Fruit fly (Drosophila melanogaster): ENCODE results near the gene CG3198.

Gene CG3198

DNA sequence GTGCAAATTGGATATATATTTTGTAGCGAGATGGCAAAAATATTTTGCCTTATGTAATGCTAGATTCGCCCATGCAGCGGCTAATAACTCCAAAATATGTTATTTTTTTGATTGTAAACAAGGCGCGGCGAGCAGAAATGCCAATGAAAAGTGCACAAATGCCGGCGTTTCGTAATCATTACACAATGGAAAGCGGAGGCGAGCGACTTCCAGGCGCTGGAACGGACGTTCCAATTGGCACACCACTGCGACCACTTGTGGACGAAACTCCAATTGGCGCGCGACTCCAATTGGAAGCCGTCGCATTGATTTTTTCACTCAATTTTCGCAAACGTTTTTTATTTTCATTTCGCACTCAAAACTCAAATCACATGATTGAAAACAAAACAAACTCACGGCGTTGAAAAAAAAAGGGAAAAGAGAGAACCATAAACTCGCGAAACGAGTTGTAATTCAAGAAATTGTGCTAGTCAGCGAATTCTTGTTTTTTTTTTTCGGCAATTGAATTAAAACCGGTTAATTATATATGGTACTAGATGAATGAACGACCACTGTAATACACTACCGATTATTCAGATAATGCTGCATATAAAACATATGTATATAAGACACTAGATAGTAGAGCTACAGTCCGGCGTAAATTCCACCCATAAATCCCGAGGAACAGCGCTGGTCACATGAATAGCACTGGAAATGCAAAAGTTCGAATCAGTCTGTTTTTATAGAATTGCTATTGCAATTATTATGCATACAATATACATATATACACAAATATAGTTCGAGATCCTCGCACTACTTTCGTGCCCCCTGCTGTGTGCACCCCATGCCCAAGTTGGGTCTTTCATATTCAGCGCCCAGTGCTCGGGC lies 5.1 kb upstream of the CG3198 start, which contains the start of gene ND-ASHI:
Gene ND-ASHI, minus strand, starts transcription at position 484 of the 867 bp plus-strand sequence.
- peak; percentile 94 for TF ChIP-seq noc (tag; optimal IDR thresholded peaks at IDR 0.05)

DNA sequence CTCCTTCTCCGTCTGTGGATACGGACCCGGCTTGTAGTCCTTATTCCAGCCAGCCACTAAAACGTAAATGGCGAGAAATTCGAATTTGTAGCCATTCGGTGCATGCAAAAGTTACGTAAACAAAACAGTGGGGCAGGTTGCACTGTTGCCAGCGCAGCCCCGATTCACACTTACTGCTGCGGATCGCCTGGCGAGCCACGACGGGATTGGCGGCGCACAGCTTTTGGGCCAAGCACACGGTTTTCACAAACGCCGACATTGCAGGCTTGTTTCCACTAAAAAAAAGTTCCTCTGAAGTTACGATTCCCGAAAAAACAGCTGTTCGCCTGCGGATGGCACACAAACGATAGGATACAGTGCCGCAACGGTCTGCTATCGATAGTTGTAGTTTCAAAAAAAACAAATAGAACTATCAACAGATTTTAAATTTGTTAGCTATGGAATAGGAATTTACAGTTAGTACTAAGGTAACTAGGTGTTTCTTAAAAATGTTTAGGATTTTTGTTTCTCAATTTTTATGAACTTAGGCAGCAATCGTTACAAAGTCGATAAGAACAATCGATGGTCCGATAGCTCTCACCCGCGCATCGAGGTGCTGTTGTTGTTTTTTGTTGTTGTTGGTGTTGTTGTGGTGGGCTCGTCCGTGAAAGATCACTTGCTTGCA lies 4.2 kb upstream of the CG3198 start, which contains the start of gene Fum1:
Gene Fum1, plus strand, starts transcription at position 599 of the 664 bp plus-strand sequence.
- no peak for TF ChIP-seq noc (tag; optimal IDR thresholded peaks at IDR 0.05)

dm6 chrX:6663976-6664375 lies 9.8 kb downstream of the CG3198 start:
- TF ChIP-seq noc (tag; optimal IDR thresholded peaks at IDR 0.05): no peak

DNA sequence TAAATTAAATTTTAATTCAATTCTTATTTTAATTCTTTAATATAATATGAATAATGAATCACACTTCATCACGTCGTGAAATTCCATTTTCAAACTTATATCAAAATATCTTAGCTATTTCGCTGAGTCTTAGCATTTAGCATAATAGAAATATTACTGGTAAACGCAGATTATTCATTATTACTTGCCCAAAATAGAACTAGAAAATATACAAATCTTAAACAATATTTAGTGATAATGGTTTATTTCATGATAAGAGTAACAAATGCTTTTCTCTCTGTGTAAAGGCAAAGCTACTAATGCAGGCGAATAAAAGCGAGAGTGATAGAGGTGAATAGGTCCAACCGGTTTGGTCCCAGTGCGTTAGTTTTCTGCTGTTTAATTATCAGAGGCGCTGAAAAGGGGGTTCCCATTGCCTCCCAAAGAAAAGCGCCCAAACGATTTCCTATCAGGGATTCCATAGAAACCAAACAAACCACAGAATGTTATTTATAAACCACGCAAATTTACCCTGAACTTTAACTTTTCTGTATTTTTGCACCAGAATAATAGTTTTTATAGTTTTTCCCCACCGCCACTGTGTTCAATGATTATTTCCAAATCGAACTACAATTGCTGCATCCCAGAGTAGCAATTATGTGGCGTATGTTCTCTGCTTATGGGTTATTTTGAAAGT lies 10.8 kb downstream of the CG3198 start:
- TF ChIP-seq noc (tag; optimal IDR thresholded peaks at IDR 0.05): no peak

dm6 chrX:6662378-6662777 lies 11.4 kb downstream of the CG3198 start:
- no peak for TF ChIP-seq noc (tag; optimal IDR thresholded peaks at IDR 0.05)

DNA sequence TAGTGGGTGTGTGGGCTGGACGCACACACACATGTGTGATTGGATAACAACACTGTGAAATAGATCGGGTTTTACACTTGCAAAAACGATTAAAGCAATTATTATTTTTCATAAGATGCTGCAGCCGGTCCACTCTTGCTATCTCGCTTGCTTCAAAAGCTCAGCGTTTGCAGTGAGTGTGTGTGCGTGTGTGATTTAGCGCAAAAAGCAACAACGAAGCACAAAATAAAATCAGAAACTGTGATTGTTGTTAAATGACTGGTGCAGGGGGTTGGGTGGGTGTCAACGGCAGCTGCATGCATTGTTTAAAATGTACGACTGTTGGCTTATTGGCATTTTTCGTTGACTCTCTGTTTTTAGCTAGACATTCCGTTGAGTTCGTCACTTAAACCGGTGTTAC lies 11.9 kb downstream of the CG3198 start:
- TF ChIP-seq noc (tag; optimal IDR thresholded peaks at IDR 0.05): no peak

DNA sequence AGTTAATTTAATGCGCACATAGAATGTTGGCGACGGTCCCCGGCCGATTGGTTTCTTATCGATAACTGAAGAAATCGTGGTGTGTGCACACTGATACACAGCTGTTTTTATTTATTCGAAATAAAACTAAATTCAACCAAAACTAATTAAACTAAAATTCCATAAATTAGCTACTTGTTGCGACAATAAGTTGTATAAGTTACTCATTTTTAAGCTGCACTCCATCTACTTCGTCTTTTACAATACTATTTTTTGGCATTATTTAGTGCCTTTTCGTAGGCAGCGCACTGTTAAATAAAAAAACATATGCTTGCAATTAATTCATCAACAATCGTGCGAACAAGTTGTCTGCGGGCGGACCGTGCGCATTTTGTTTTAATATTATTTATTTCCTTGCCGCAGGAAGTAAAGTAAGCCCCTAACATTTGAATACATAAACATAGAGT lies 12.4 kb downstream of the CG3198 start, which contains the start of the genes CG3224 and Ctr1A:
Gene CG3224, minus strand, starts transcription at position 71 of the 446 bp plus-strand sequence.
Gene Ctr1A, plus strand, starts transcription at position 256 of the 446 bp plus-strand sequence.
- TF ChIP-seq noc (tag; optimal IDR thresholded peaks at IDR 0.05): peak; percentile 14

- TF ChIP-seq noc (tag; optimal IDR thresholded peaks at IDR 0.05): no peak
Measured at dm6 chrX:6659919-6660318, 13.9 kb downstream of the CG3198 start.

- TF ChIP-seq noc (tag; optimal IDR thresholded peaks at IDR 0.05): peak; percentile 74
Measured at dm6 chrX:6656626-6657558, 16.9 kb downstream of the CG3198 start.

- TF ChIP-seq noc (tag; optimal IDR thresholded peaks at IDR 0.05): peak; percentile 80
Measured at dm6 chrX:6656023-6656594, 17.7 kb downstream of the CG3198 start.

- TF ChIP-seq noc (tag; optimal IDR thresholded peaks at IDR 0.05): peak; percentile 66
Measured at dm6 chrX:6654198-6654831, 19.5 kb downstream of the CG3198 start, which contains the start of the genes CG3226 and Cdc7. Gene CG3226 (minus strand): TSS chrX:6654248. Gene Cdc7 (plus strand): TSS chrX:6654541.

dm6 chrX:6646846-6647245 lies 26.9 kb downstream of the CG3198 start:
- no peak for TF ChIP-seq noc (tag; optimal IDR thresholded peaks at IDR 0.05)

- no peak for TF ChIP-seq noc (tag; optimal IDR thresholded peaks at IDR 0.05)
Measured at dm6 chrX:6642593-6643257, 31.0 kb downstream of the CG3198 start.
